Fruit fly (Drosophila melanogaster) whole organism, prepupa: ENCODE measurements around the gene Ir7b.

Experiments
- CG11902 ChIP-seq: fragments of 200-800 bp; sonication (Bioruptor generic); optimal IDR thresholded peaks from 3 replicates; lab custom pipeline; 2016; ENCODE audit warnings: missing biosample characterization, missing genetic modification characterization
- CG3032 ChIP-seq: fragments of 200-800 bp; optimal IDR thresholded peaks from 2 replicates; lab custom pipeline; 2019; ENCODE audit warnings: missing biosample characterization, mild to moderate bottlenecking, missing genetic modification characterization, moderate library complexity
- CG31627 ChIP-seq: fragments of 200-800 bp; sonication (Bioruptor generic); optimal IDR thresholded peaks from 3 replicates; lab custom pipeline; 2016; ENCODE audit warnings: missing biosample characterization, missing genetic modification characterization
- CG8319 ChIP-seq: fragments of 200-800 bp; sonication (Bioruptor generic); optimal IDR thresholded peaks from 3 replicates; lab custom pipeline; 2016; ENCODE audit warnings: missing biosample characterization, missing genetic modification characterization
- Eip93F ChIP-seq: fragments of 200-800 bp; sonication (Bioruptor generic); optimal IDR thresholded peaks from 2 replicates; lab custom pipeline; 2016; ENCODE audit warnings: missing biosample characterization, mild to moderate bottlenecking, missing genetic modification characterization
- Hr39 ChIP-seq: fragments of 200-800 bp; sonication (Bioruptor generic); optimal IDR thresholded peaks from 2 replicates; lab custom pipeline; 2016; ENCODE audit warnings: missing biosample characterization, missing genetic modification characterization
- Hr4 ChIP-seq: fragments of 200-800 bp; sonication (Bioruptor generic); optimal IDR thresholded peaks from 3 replicates; lab custom pipeline; 2016; ENCODE audit warnings: missing biosample characterization, missing genetic modification characterization
- Sox14 ChIP-seq: fragments of 200-800 bp; sonication (Bioruptor generic); optimal IDR thresholded peaks from 3 replicates; lab custom pipeline; 2016; ENCODE audit warnings: missing biosample characterization, missing genetic modification characterization
- Sox15 ChIP-seq: fragments of 200-800 bp; sonication (Bioruptor generic); optimal IDR thresholded peaks from 3 replicates; lab custom pipeline; 2016; ENCODE audit warnings: missing biosample characterization, missing genetic modification characterization
- cyc ChIP-seq: fragments of 200-800 bp; sonication (Bioruptor generic); optimal IDR thresholded peaks from 3 replicates; lab custom pipeline; 2016; ENCODE audit warnings: missing biosample characterization, missing genetic modification characterization
- dsx ChIP-seq: fragments of 200-800 bp; optimal IDR thresholded peaks from 3 replicates; lab custom pipeline; 2019; ENCODE audit warnings: missing biosample characterization, mild to moderate bottlenecking, missing genetic modification characterization, moderate library complexity; ENCODE audit not compliant: poor library complexity, severe bottlenecking
- eg ChIP-seq: fragments of 200-800 bp; sonication (Bioruptor generic); IDR thresholded peaks from 3 replicates; pipeline ENCODE4 v1.3.6; 2022; ENCODE audit warnings: missing biosample characterization, missing genetic modification characterization
- lz ChIP-seq: fragments of 200-800 bp; sonication (Bioruptor generic); optimal IDR thresholded peaks from 3 replicates; lab custom pipeline; 2016; ENCODE audit warnings: missing biosample characterization, missing genetic modification characterization
- salr ChIP-seq, 2 experiments: fragments of 200-800 bp; sonication (Bioruptor generic); optimal IDR thresholded peaks; 3 replicates each; lab custom pipeline; 2016 to 2018; ENCODE audit warnings: missing biosample characterization in 2 of 2, missing genetic modification characterization in 2 of 2, mild to moderate bottlenecking in 1 of 2

The Ir7b gene

DNA sequence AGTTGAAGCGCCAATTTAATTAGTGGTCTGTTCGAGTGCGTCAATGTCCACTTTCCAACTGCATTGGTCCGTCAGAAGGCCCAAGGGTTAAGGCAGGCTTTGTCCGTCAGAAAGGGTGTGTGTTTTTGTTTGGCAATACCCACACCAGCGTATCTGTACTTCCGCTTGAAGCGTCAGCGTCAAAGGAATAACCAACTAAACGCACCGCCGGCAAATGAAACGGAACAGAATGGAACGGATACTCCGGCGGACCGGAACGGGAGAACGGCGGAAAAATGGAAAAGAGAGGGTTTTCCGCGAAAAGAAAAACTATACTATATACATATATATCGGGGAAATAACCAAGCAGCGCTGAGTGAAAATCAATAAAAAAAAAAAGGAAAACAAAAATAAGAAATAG, 43.9 kb downstream of the Ir7b start:
- TF ChIP-seq CG3032 (tag; lab: Kevin White, UChicago) (no peak), CG8319 (no peak), cyc (GFP tag; lab: Kevin White, UChicago) (no peak), Sox15 (GFP tag; lab: Kevin White, UChicago) (no peak), dsx (GFP tag; lab: Kevin White, UChicago) (no peak), Hr39 (GFP tag; lab: Kevin White, UChicago) (no peak), Hr4 (GFP tag; lab: Kevin White, UChicago) (no peak), eg (GFP tag; lab: Robert Waterston, UW) (no peak), salr (GFP tag; optimal IDR thresholded peaks at IDR 0.05; lab: Kevin White, UChicago) (no peak), CG31627 (GFP tag; lab: Kevin White, UChicago) (no peak), Sox14 (no peak), CG11902 (GFP tag; lab: Kevin White, UChicago) (no peak), Eip93F (GFP tag; lab: Kevin White, UChicago) (no peak), lz (no peak)
